Worm (Caenorhabditis elegans) whole organism, late embryonic: Measurements from ENCODE around the gene R107.2.

Experiments used
- C08G9.2 ChIP-seq: sonication (generic microtip); optimal IDR thresholded peaks from 2 replicates; lab custom pipeline; 2016; ENCODE audit warnings: mild to moderate bottlenecking, missing genetic modification characterization, moderate library complexity, missing compliant biosample characterization
- C38D4.7 ChIP-seq: fragments of 200-800 bp; sonication (Bioruptor generic); optimal IDR thresholded peaks from 2 replicates; lab custom pipeline; 2018; ENCODE audit warnings: mild to moderate bottlenecking, missing genetic modification characterization, moderate library complexity, missing compliant biosample characterization
- F13H6.1 ChIP-seq: sonication (generic microtip); optimal IDR thresholded peaks from 2 replicates; lab custom pipeline; 2016; ENCODE audit warnings: missing genetic modification characterization, missing compliant biosample characterization
- T23F11.4 ChIP-seq: fragments of 200-800 bp; sonication (Bioruptor generic); optimal IDR thresholded peaks from 2 replicates; lab custom pipeline; 2018; ENCODE audit warnings: mild to moderate bottlenecking, missing genetic modification characterization, missing compliant biosample characterization
- ahr-1 ChIP-seq: sonication (generic microtip); optimal IDR thresholded peaks from 2 replicates; lab custom pipeline; 2016; ENCODE audit warnings: missing genetic modification characterization, missing compliant biosample characterization
- ama-1 ChIP-seq: fragments of 150-350 bp; optimal IDR thresholded peaks from 2 replicates; lab custom pipeline; 2014
- ceh-22 ChIP-seq: sonication (generic microtip); optimal IDR thresholded peaks from 2 replicates; lab custom pipeline; 2017; ENCODE audit warnings: missing biosample characterization, missing genetic modification characterization
- ceh-30 ChIP-seq: fragments of 150-350 bp; optimal IDR thresholded peaks from 2 replicates; lab custom pipeline; 2014; ENCODE audit warnings: missing biosample characterization, missing genetic modification characterization
- ceh-31 ChIP-seq: sonication (generic microtip); optimal IDR thresholded peaks from 2 replicates; lab custom pipeline; 2016; ENCODE audit warnings: missing genetic modification characterization, missing compliant biosample characterization
- ceh-45 ChIP-seq: fragments of 200-800 bp; sonication (Bioruptor generic); IDR thresholded peaks from 2 replicates; pipeline ENCODE4 v1.3.6; 2022; ENCODE audit warnings: missing genetic modification reagents, missing genetic modification characterization, missing compliant biosample characterization
- ceh-48 ChIP-seq: sonication (generic microtip); optimal IDR thresholded peaks from 2 replicates; lab custom pipeline; 2016; ENCODE audit warnings: missing genetic modification characterization, inconsistent platforms, missing compliant biosample characterization
- dve-1 ChIP-seq: sonication (generic microtip); optimal IDR thresholded peaks from 2 replicates; lab custom pipeline; 2017; ENCODE audit warnings: antibody characterized with exemption, mild to moderate bottlenecking, missing genetic modification characterization, missing compliant biosample characterization
- elt-2 ChIP-seq: sonication (generic microtip); optimal IDR thresholded peaks from 2 replicates; lab custom pipeline; 2016; ENCODE audit warnings: missing genetic modification reagents, missing genetic modification characterization, missing compliant biosample characterization
- elt-4 ChIP-seq: sonication (generic microtip); optimal IDR thresholded peaks from 2 replicates; lab custom pipeline; 2016; ENCODE audit warnings: missing genetic modification characterization, missing compliant biosample characterization
- ets-4 ChIP-seq: sonication (generic microtip); optimal IDR thresholded peaks from 2 replicates; lab custom pipeline; 2016; ENCODE audit warnings: missing genetic modification characterization, missing compliant biosample characterization
- eyg-1 ChIP-seq: sonication (generic microtip); optimal IDR thresholded peaks from 2 replicates; lab custom pipeline; 2016; ENCODE audit warnings: missing genotype, missing genetic modification characterization, missing compliant biosample characterization
- fax-1 ChIP-seq: sonication (generic microtip); optimal IDR thresholded peaks from 2 replicates; lab custom pipeline; 2016; ENCODE audit warnings: missing genotype, missing genetic modification characterization, missing compliant biosample characterization
- fkh-10 ChIP-seq: fragments of 150-350 bp; optimal IDR thresholded peaks from 2 replicates; lab custom pipeline; 2014; ENCODE audit warnings: missing biosample characterization, missing genetic modification reagents, missing genetic modification characterization
- fkh-6 ChIP-seq: sonication (generic microtip); optimal IDR thresholded peaks from 2 replicates; lab custom pipeline; 2016; ENCODE audit warnings: missing genetic modification characterization, missing compliant biosample characterization
- gmeb-2 ChIP-seq: sonication (generic microtip); optimal IDR thresholded peaks from 2 replicates; lab custom pipeline; 2016; ENCODE audit warnings: missing genetic modification characterization, inconsistent platforms, missing compliant biosample characterization
- hlh-13 ChIP-seq: fragments of 200-800 bp; sonication (Bioruptor generic); optimal IDR thresholded peaks from 2 replicates; lab custom pipeline; 2018; ENCODE audit warnings: mild to moderate bottlenecking, missing genetic modification characterization, missing compliant biosample characterization
- hlh-15 ChIP-seq: sonication (generic microtip); optimal IDR thresholded peaks from 2 replicates; lab custom pipeline; 2016; ENCODE audit warnings: missing genetic modification characterization, missing compliant biosample characterization
- hlh-8 ChIP-seq: sonication (generic microtip); optimal IDR thresholded peaks from 2 replicates; lab custom pipeline; 2016; ENCODE audit warnings: missing genotype, missing genetic modification characterization, missing compliant biosample characterization
- lim-6 ChIP-seq: sonication (generic microtip); optimal IDR thresholded peaks from 2 replicates; lab custom pipeline; 2016; ENCODE audit warnings: missing genetic modification characterization, missing compliant biosample characterization
- lin-11 ChIP-seq: fragments of 200-800 bp; sonication (Bioruptor generic); optimal IDR thresholded peaks from 2 replicates; lab custom pipeline; 2018; ENCODE audit warnings: mild to moderate bottlenecking, missing genetic modification characterization, missing compliant biosample characterization
- nfya-1 ChIP-seq: sonication (generic microtip); optimal IDR thresholded peaks from 2 replicates; lab custom pipeline; 2017; ENCODE audit warnings: missing genetic modification characterization, mild to moderate bottlenecking, missing compliant biosample characterization, antibody characterized with exemption, moderate library complexity
- nhr-232 ChIP-seq: sonication (generic microtip); optimal IDR thresholded peaks from 2 replicates; lab custom pipeline; 2016; ENCODE audit warnings: missing genetic modification characterization, missing compliant biosample characterization
- pag-3 ChIP-seq: sonication (generic microtip); optimal IDR thresholded peaks from 2 replicates; lab custom pipeline; 2016; ENCODE audit warnings: missing compliant biosample characterization, missing genetic modification characterization, borderline replicate concordance
- pax-1 ChIP-seq: fragments of 150-350 bp; optimal IDR thresholded peaks from 2 replicates; lab custom pipeline; 2014; ENCODE audit warnings: missing biosample characterization, missing genetic modification characterization
- pha-2 ChIP-seq: sonication (generic microtip); optimal IDR thresholded peaks from 2 replicates; lab custom pipeline; 2017; ENCODE audit warnings: mild to moderate bottlenecking, missing genetic modification characterization, missing compliant biosample characterization
- pha-4 ChIP-seq: fragments of 150-350 bp; optimal IDR thresholded peaks from 2 replicates; lab custom pipeline; 2018; ENCODE audit warnings: missing biosample characterization, missing genetic modification reagents, missing genetic modification characterization
- pros-1 ChIP-seq: fragments of 150-350 bp; optimal IDR thresholded peaks from 2 replicates; lab custom pipeline; 2014; ENCODE audit warnings: missing biosample characterization, missing genetic modification reagents, missing genetic modification characterization
- rnt-1 ChIP-seq: sonication (generic microtip); optimal IDR thresholded peaks from 2 replicates; lab custom pipeline; 2016; ENCODE audit warnings: missing genetic modification characterization, missing compliant biosample characterization
- sdc-2 ChIP-seq: sonication (generic microtip); optimal IDR thresholded peaks from 2 replicates; lab custom pipeline; 2016; ENCODE audit warnings: missing genotype, missing genetic modification characterization, missing compliant biosample characterization
- sox-2 ChIP-seq: fragments of 200-800 bp; sonication (Bioruptor generic); IDR thresholded peaks from 2 replicates; pipeline ENCODE4 v1.3.6; 2022; ENCODE audit warnings: missing genetic modification reagents, missing genetic modification characterization, missing compliant biosample characterization
- syd-9 ChIP-seq: sonication (generic microtip); optimal IDR thresholded peaks from 2 replicates; lab custom pipeline; 2016; ENCODE audit warnings: mild to moderate bottlenecking, missing genetic modification characterization, moderate library complexity, missing compliant biosample characterization
- unc-3 ChIP-seq, 2 experiments: fragments of 200-800 bp in 1 of 2; sonication (Bioruptor generic) in 1 of 2; sonication (generic microtip) in 1 of 2; conservative IDR thresholded peaks in 1 of 2; optimal IDR thresholded peaks in 1 of 2; 2 replicates each; pipeline versions ENCODE4 v1.3.6 to Lab custom; 2016 to 2022; ENCODE audit warnings: missing compliant biosample characterization in 2 of 2, missing genetic modification characterization in 2 of 2, missing genetic modification reagents in 1 of 2
- zip-5 ChIP-seq: sonication (generic microtip); optimal IDR thresholded peaks from 2 replicates; lab custom pipeline; 2016; ENCODE audit warnings: missing genetic modification characterization, missing compliant biosample characterization
- ztf-16 ChIP-seq: sonication (generic microtip); optimal IDR thresholded peaks from 2 replicates; lab custom pipeline; 2017; ENCODE audit warnings: missing genetic modification characterization, missing compliant biosample characterization

The R107.2 gene

ce11 chrIII:9080127-9080526 lies 34.4 kb upstream of the R107.2 start:
- TF ChIP-seq F13H6.1 (tag; lab: Kevin White, UChicago) (no peak), rnt-1 (tag; lab: Kevin White, UChicago) (peak; percentile 18), ama-1 (peak; percentile 44), pha-2 (no peak)

ce11 chrIII:9077708-9078107 lies 32.0 kb upstream of the R107.2 start, which contains the start of gene F02A9.1:
Gene F02A9.1, minus strand, starts transcription at chrIII:9077808.
- TF ChIP-seq fkh-10 (no peak), elt-4 (tag; lab: Kevin White, UChicago) (no peak), ama-1 (no peak), pha-4 (no peak), sdc-2 (tag; lab: Kevin White, UChicago) (no peak), pros-1 (no peak), eyg-1 (no peak), hlh-8 (no peak), pag-3 (tag; lab: Kevin White, UChicago) (no peak), zip-5 (no peak), ahr-1 (tag; lab: Kevin White, UChicago) (no peak), T23F11.4 (no peak), nhr-232 (no peak), rnt-1 (tag; lab: Kevin White, UChicago) (no peak), hlh-15 (tag; lab: Kevin White, UChicago) (no peak)
- TF ChIP-seq, all 69 proteins: peak for 0

ce11 chrIII:9075539-9075938 lies 29.8 kb upstream of the R107.2 start, which contains the start of gene F02A9.7:
Gene F02A9.7, minus strand, starts transcription at chrIII:9075639.
- no peak for TF ChIP-seq unc-3 (GFP tag; conservative IDR thresholded peaks at IDR 0.05; lab: Robert Waterston, UW)
- TF ChIP-seq unc-3 (tag; optimal IDR thresholded peaks at IDR 0.05; lab: Kevin White, UChicago): no peak
- no peak for TF ChIP-seq pha-4
- TF ChIP-seq ztf-16 (tag; lab: Kevin White, UChicago): no peak

ce11 chrIII:9072704-9073103 lies 27.0 kb upstream of the R107.2 start:
- TF ChIP-seq gmeb-2 (tag; lab: Kevin White, UChicago) (no peak), ets-4 (tag; lab: Kevin White, UChicago) (no peak), fax-1 (tag; lab: Kevin White, UChicago) (no peak), lin-11 (tag; lab: Kevin White, UChicago) (no peak), hlh-13 (GFP tag; lab: Kevin White, UChicago) (no peak)
- TF ChIP-seq, all 69 proteins: peak for 0

- TF ChIP-seq sox-2: no peak
- no peak for TF ChIP-seq ama-1
- TF ChIP-seq lim-6: no peak
- no peak for TF ChIP-seq rnt-1 (tag; lab: Kevin White, UChicago)
- no peak for TF ChIP-seq elt-2 (tag; lab: Kevin White, UChicago)
- no peak for TF ChIP-seq dve-1 (tag; lab: Kevin White, UChicago)
- no peak for TF ChIP-seq nhr-232
- no peak for TF ChIP-seq ceh-45
- TF ChIP-seq pros-1: no peak
- TF ChIP-seq pha-2: no peak
- TF ChIP-seq sdc-2 (tag; lab: Kevin White, UChicago): no peak
Measured at ce11 chrIII:9071372-9071771, 25.6 kb upstream of the R107.2 start, which contains the start of gene lin-12. Gene lin-12, minus strand, starts transcription at chrIII:9071472.

ce11 chrIII:9069712-9070111 lies 24.0 kb upstream of the R107.2 start:
- TF ChIP-seq syd-9: no peak
- TF ChIP-seq pax-1 (tag; lab: Kevin White, UChicago): no peak
- no peak for TF ChIP-seq elt-4 (tag; lab: Kevin White, UChicago)
- TF ChIP-seq C38D4.7 (GFP tag; lab: Kevin White, UChicago): no peak
- no peak for TF ChIP-seq nfya-1 (tag; lab: Kevin White, UChicago)
- TF ChIP-seq ceh-22 (tag; lab: Kevin White, UChicago): no peak
- no peak for TF ChIP-seq ceh-31
- TF ChIP-seq ceh-48 (tag; lab: Kevin White, UChicago): no peak
- TF ChIP-seq C08G9.2: no peak
- TF ChIP-seq hlh-15 (tag; lab: Kevin White, UChicago): no peak
- TF ChIP-seq fkh-6 (tag; lab: Kevin White, UChicago): no peak
- no peak for TF ChIP-seq ceh-30 (tag; lab: Kevin White, UChicago)
- no peak for TF ChIP-seq nhr-232
- TF ChIP-seq, all 69 proteins: peak for 0
